Fruit fly (Drosophila melanogaster) whole organism, embryonic: Measurements from ENCODE around the gene CG2145.

ENCODE experiments used
- Bgb ChIP-seq: fragments of 200-800 bp; sonication (Bioruptor generic); IDR thresholded peaks from 2 replicates; pipeline ENCODE4 v1.3.6; 2022; ENCODE audit warnings: missing biosample characterization, missing genetic modification characterization; ENCODE audit not compliant: partially characterized antibody
- C15 ChIP-seq: fragments of 200-800 bp; sonication (Bioruptor generic); IDR thresholded peaks from 3 replicates; pipeline ENCODE4 v1.3.6; 2022; ENCODE audit warnings: missing biosample characterization, missing genetic modification characterization
- CG10654 ChIP-seq: fragments of 200-800 bp; sonication (Bioruptor generic); optimal IDR thresholded peaks from 2 replicates; lab custom pipeline; 2016; ENCODE audit warnings: missing biosample characterization, missing genetic modification characterization
- CG11247 ChIP-seq: fragments of 200-800 bp; sonication (Bioruptor generic); IDR thresholded peaks from 2 replicates; pipeline ENCODE4 v1.3.6; 2022; ENCODE audit warnings: missing biosample characterization, missing genetic modification characterization
- CG14860 ChIP-seq: fragments of 200-800 bp; sonication (Bioruptor generic); IDR thresholded peaks from 3 replicates; pipeline ENCODE4 v1.3.6; 2022; ENCODE audit warnings: missing biosample characterization, missing genetic modification characterization; ENCODE audit not compliant: partially characterized antibody
- CG15696 ChIP-seq: fragments of 200-800 bp; sonication (Bioruptor generic); optimal IDR thresholded peaks from 2 replicates; lab custom pipeline; 2019; ENCODE audit warnings: missing biosample characterization, mild to moderate bottlenecking, missing genetic modification characterization, moderate library complexity
- CG1647 ChIP-seq: fragments of 200-800 bp; sonication (Bioruptor generic); optimal IDR thresholded peaks from 3 replicates; lab custom pipeline; 2016; ENCODE audit warnings: missing biosample characterization, missing genetic modification characterization
- CG17328 ChIP-seq: fragments of 200-800 bp; sonication (Bioruptor generic); IDR thresholded peaks from 2 replicates; pipeline ENCODE4 v1.3.6; 2022; ENCODE audit warnings: missing biosample characterization, missing genetic modification characterization
- CG18599 ChIP-seq: fragments of 200-800 bp; sonication (Bioruptor generic); optimal IDR thresholded peaks from 3 replicates; lab custom pipeline; 2017; ENCODE audit warnings: missing biosample characterization, missing genetic modification characterization, mild to moderate bottlenecking, moderate library complexity, missing genetic modification reagents
- CG18619 ChIP-seq: fragments of 200-800 bp; sonication (Bioruptor generic); optimal IDR thresholded peaks from 3 replicates; lab custom pipeline; 2017; ENCODE audit warnings: missing biosample characterization, mild to moderate bottlenecking, missing genetic modification characterization
- CG30020 ChIP-seq: fragments of 200-800 bp; optimal IDR thresholded peaks from 2 replicates; lab custom pipeline; 2019; ENCODE audit warnings: missing biosample characterization, mild to moderate bottlenecking, missing genetic modification characterization, moderate library complexity
- CG34376 ChIP-seq: fragments of 200-800 bp; sonication (Bioruptor generic); optimal IDR thresholded peaks from 2 replicates; lab custom pipeline; 2018; ENCODE audit warnings: missing biosample characterization, mild to moderate bottlenecking, missing genetic modification characterization
- CG4328 ChIP-seq: fragments of 200-800 bp; sonication (Bioruptor generic); optimal IDR thresholded peaks from 3 replicates; lab custom pipeline; 2017; ENCODE audit warnings: missing biosample characterization, missing genetic modification reagents, missing genetic modification characterization
- CG4360 ChIP-seq: fragments of 200-800 bp; sonication (Bioruptor generic); IDR thresholded peaks from 2 replicates; pipeline ENCODE4 v1.3.6; 2022; ENCODE audit warnings: missing biosample characterization, missing genetic modification characterization
- CG4730 ChIP-seq: fragments of 200-800 bp; sonication (Bioruptor generic); IDR thresholded peaks from 2 replicates; pipeline ENCODE4 v1.3.6; 2022; ENCODE audit warnings: missing biosample characterization, missing genetic modification characterization
- CG6683 ChIP-seq: fragments of 200-800 bp; sonication (Bioruptor generic); optimal IDR thresholded peaks from 2 replicates; lab custom pipeline; 2017; ENCODE audit warnings: missing biosample characterization, mild to moderate bottlenecking, missing genetic modification characterization, missing genetic modification reagents
- CG8478 ChIP-seq: fragments of >200 bp; optimal IDR thresholded peaks from 2 replicates; lab custom pipeline; 2018
- E2f2 ChIP-seq: fragments of 200-800 bp; sonication (Bioruptor generic); IDR thresholded peaks from 2 replicates; pipeline ENCODE4 v1.3.6; 2022; ENCODE audit warnings: missing biosample characterization, missing genetic modification characterization
- Ets65A ChIP-seq: fragments of 200-800 bp; sonication (Bioruptor generic); peaks from one replicate; lab custom pipeline; 2016; ENCODE audit warnings: missing biosample characterization, missing genetic modification characterization
- Hmx ChIP-seq: fragments of 200-800 bp; sonication (Bioruptor generic); optimal IDR thresholded peaks from 2 replicates; lab custom pipeline; 2016; ENCODE audit warnings: missing biosample characterization, missing genetic modification characterization
- MBD-R2 ChIP-seq: fragments of 200-800 bp; sonication (Bioruptor generic); IDR thresholded peaks from 2 replicates; pipeline ENCODE4 v1.3.6; 2022; ENCODE audit warnings: missing biosample characterization, missing genetic modification characterization
- Ravus ChIP-seq: fragments of 200-800 bp; sonication (Bioruptor generic); IDR thresholded peaks from 2 replicates; pipeline ENCODE4 v1.3.6; 2022; ENCODE audit warnings: missing biosample characterization, missing genetic modification characterization
- Scr ChIP-seq: fragments of 200-800 bp; sonication (Bioruptor generic); IDR thresholded peaks from 2 replicates; pipeline ENCODE4 v1.3.6; 2022; ENCODE audit warnings: missing biosample characterization, missing genetic modification characterization; ENCODE audit not compliant: partially characterized antibody
- Sox100B ChIP-seq: fragments of 200-800 bp; sonication (Bioruptor generic); optimal IDR thresholded peaks from 3 replicates; lab custom pipeline; 2018; ENCODE audit warnings: missing biosample characterization, mild to moderate bottlenecking, missing genetic modification characterization
- Sry-β ChIP-seq: fragments of 200-800 bp; sonication (Bioruptor generic); optimal IDR thresholded peaks from 2 replicates; lab custom pipeline; 2018; ENCODE audit warnings: missing biosample characterization, mild to moderate bottlenecking, missing genetic modification characterization, moderate library complexity
- Stat92E ChIP-seq, 3 experiments: fragments of >200 bp in 2 of 3; fragments of 200-800 bp in 1 of 3; sonication (Bioruptor generic) in 1 of 3; optimal IDR thresholded peaks; 2 replicates each; lab custom pipeline; 2017 to 2019; ENCODE audit warnings: missing biosample characterization in 3 of 3, missing genetic modification characterization in 3 of 3, mild to moderate bottlenecking in 1 of 3, moderate library complexity in 1 of 3
- Trl ChIP-seq, 3 experiments: fragments of >200 bp in 2 of 3; fragments of 200-800 bp in 1 of 3; sonication (Bioruptor generic) in 1 of 3; optimal IDR thresholded peaks; 2 replicates in 1 of 3; 3 replicates in 2 of 3; lab custom pipeline; 2016 to 2017; ENCODE audit warnings: missing biosample characterization in 1 of 3, missing genetic modification characterization in 1 of 3
- Usf ChIP-seq: fragments of 200-800 bp; sonication (Bioruptor generic); optimal IDR thresholded peaks from 2 replicates; lab custom pipeline; 2017; ENCODE audit warnings: missing genotype, missing biosample characterization, missing genetic modification characterization
- chm ChIP-seq: fragments of 200-800 bp; sonication (Bioruptor generic); IDR thresholded peaks from 2 replicates; pipeline ENCODE4 v1.3.6; 2022; ENCODE audit warnings: missing biosample characterization, missing genetic modification characterization
- dati ChIP-seq: fragments of 200-800 bp; sonication (Bioruptor generic); IDR thresholded peaks from 2 replicates; pipeline ENCODE4 v1.3.6; 2022; ENCODE audit warnings: missing biosample characterization, missing genetic modification characterization
- ewg ChIP-seq: fragments of 200-800 bp; sonication (Bioruptor generic); optimal IDR thresholded peaks from 3 replicates; lab custom pipeline; 2017; ENCODE audit warnings: mild to moderate bottlenecking, missing biosample characterization, missing genetic modification reagents, missing genetic modification characterization
- gce ChIP-seq: fragments of 200-800 bp; sonication (Bioruptor generic); IDR thresholded peaks from 3 replicates; pipeline ENCODE4 v1.3.6; 2022; ENCODE audit warnings: missing biosample characterization, missing genetic modification characterization
- gcm2 ChIP-seq: fragments of 200-800 bp; sonication (Bioruptor generic); optimal IDR thresholded peaks from 2 replicates; lab custom pipeline; 2016; ENCODE audit warnings: missing biosample characterization, missing genetic modification characterization
- gsb-n ChIP-seq: fragments of 200-800 bp; sonication (Bioruptor generic); optimal IDR thresholded peaks from 3 replicates; lab custom pipeline; 2018; ENCODE audit warnings: missing biosample characterization, mild to moderate bottlenecking, missing genetic modification characterization
- h ChIP-seq: fragments of >200 bp; optimal IDR thresholded peaks from 2 replicates; lab custom pipeline; 2017
- hbn ChIP-seq: fragments of 200-800 bp; sonication (Bioruptor generic); IDR thresholded peaks from 2 replicates; pipeline ENCODE4 v1.3.6; 2022; ENCODE audit warnings: missing biosample characterization, missing genetic modification characterization; ENCODE audit not compliant: partially characterized antibody
- jumu ChIP-seq: fragments of 200-800 bp; sonication (Bioruptor generic); optimal IDR thresholded peaks from 3 replicates; lab custom pipeline; 2016; ENCODE audit warnings: missing biosample characterization, missing genetic modification characterization
- lilli ChIP-seq: fragments of 200-800 bp; sonication (Bioruptor generic); optimal IDR thresholded peaks from 3 replicates; lab custom pipeline; 2016; ENCODE audit warnings: missing biosample characterization, missing genetic modification characterization
- lmd ChIP-seq: fragments of 200-800 bp; sonication (Bioruptor generic); IDR thresholded peaks from 2 replicates; pipeline ENCODE4 v1.3.6; 2022; ENCODE audit warnings: missing biosample characterization, missing genetic modification characterization
- row ChIP-seq: fragments of 200-800 bp; sonication (Bioruptor generic); IDR thresholded peaks from 3 replicates; pipeline ENCODE4 v1.3.6; 2022; ENCODE audit warnings: missing biosample characterization, missing genetic modification characterization
- sens ChIP-seq: fragments of 200-800 bp; sonication (Bioruptor generic); peaks from one replicate; lab custom pipeline; 2016; ENCODE audit warnings: missing biosample characterization, missing genetic modification characterization
- sob ChIP-seq: fragments of 200-800 bp; sonication (Bioruptor generic); IDR thresholded peaks from 2 replicates; pipeline ENCODE4 v1.3.6; 2022; ENCODE audit warnings: missing biosample characterization, missing genetic modification characterization
- sqz ChIP-seq: fragments of 200-800 bp; sonication (Bioruptor generic); optimal IDR thresholded peaks from 3 replicates; lab custom pipeline; 2018; ENCODE audit warnings: missing biosample characterization, mild to moderate bottlenecking, missing genetic modification characterization
- stc ChIP-seq: fragments of 200-800 bp; sonication (Bioruptor generic); IDR thresholded peaks from 2 replicates; pipeline ENCODE4 v1.3.6; 2022; ENCODE audit warnings: missing biosample characterization, missing genetic modification characterization
- stwl ChIP-seq: fragments of 200-800 bp; sonication (Bioruptor generic); optimal IDR thresholded peaks from 3 replicates; lab custom pipeline; 2018; ENCODE audit warnings: missing biosample characterization, mild to moderate bottlenecking, missing genetic modification characterization, moderate library complexity
- wdn ChIP-seq: fragments of 200-800 bp; sonication (Bioruptor generic); IDR thresholded peaks from 2 replicates; pipeline ENCODE4 v1.3.6; 2022; ENCODE audit warnings: missing biosample characterization, missing genetic modification characterization
- zf30C ChIP-seq: fragments of 200-800 bp; sonication (Bioruptor generic); optimal IDR thresholded peaks from 3 replicates; lab custom pipeline; 2018; ENCODE audit warnings: missing biosample characterization, mild to moderate bottlenecking, missing genetic modification characterization

Gene CG2145

dm6 chrX:10905047-10905446 lies 22.2 kb upstream of the CG2145 start (continued):
- TF ChIP-seq CG6683 (GFP tag; lab: Kevin White, UChicago) = no peak
- TF ChIP-seq stwl = no peak
- TF ChIP-seq Hmx (GFP tag; lab: Kevin White, UChicago) = peak; percentile 35
- TF ChIP-seq sqz (GFP tag; lab: Kevin White, UChicago) = peak; percentile 52
- TF ChIP-seq wdn = peak; percentile 26; the same call in 1 of the 2 replicates
- TF ChIP-seq stc (GFP tag; lab: Robert Waterston, UW) = peak; percentile 16; the same call in 1 of the 2 replicates
- TF ChIP-seq CG18619 = peak; percentile 21
- no peak for TF ChIP-seq chm
- no peak for TF ChIP-seq h (lab: Kevin White, UChicago)
- TF ChIP-seq jumu (GFP tag; lab: Kevin White, UChicago) = peak; percentile 62

- TF ChIP-seq sens = peak; percentile 47
- TF ChIP-seq dati (GFP tag; lab: Robert Waterston, UW) = no peak
- peak; percentile 30 for TF ChIP-seq sqz (GFP tag; lab: Kevin White, UChicago)
Measured at dm6 chrX:10905467-10905866, 21.7 kb upstream of the CG2145 start, which contains the start of gene CG43901. Gene CG43901, plus strand, starts transcription at chrX:10905767.

DNA sequence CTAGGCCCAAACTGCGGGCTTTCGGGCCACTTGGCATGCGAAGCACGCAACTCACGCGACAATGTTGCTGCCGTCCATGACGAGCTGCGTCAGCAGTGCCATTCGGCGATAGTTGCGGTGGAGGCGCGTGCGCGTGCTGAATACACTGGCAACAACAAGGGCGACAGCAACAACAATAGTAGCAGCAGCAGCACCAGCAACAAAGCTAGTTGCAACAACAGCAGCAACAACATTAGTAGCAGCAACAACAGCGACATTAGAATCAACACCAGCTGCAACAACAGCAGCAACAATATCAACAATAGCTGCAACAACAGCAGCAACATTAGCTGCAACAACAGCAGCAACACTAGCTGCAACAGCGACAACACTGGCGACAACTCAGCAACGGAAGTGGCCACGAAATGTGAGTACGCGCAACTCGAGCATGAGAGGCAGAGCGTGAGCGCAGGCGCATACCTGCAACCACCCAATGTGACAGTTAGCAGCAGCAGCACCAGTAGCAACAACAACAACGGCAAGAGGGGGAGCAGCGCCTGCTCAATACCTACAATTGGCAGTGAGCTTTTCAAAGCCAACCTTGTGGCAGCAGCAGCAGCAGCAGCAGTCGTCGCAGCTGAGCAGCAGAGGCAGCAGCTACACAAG lies 20.9 kb upstream of the CG2145 start:
- TF ChIP-seq sens = no peak
- no peak for TF ChIP-seq CG18599 (GFP tag; lab: Kevin White, UChicago)
- no peak for TF ChIP-seq Sox100B (GFP tag; lab: Kevin White, UChicago)
- TF ChIP-seq lilli = no peak
- peak; percentile 67 for TF ChIP-seq CG4360 (GFP tag; lab: Robert Waterston, UW)
- TF ChIP-seq Scr (GFP tag; lab: Robert Waterston, UW) = peak; percentile 44; the same call in 1 of the 2 replicates
- peak; percentile 5 for TF ChIP-seq zf30C (GFP tag; lab: Kevin White, UChicago)
- no peak for TF ChIP-seq E2f2 (GFP tag; lab: Robert Waterston, UW)
- TF ChIP-seq Usf (GFP tag; lab: Kevin White, UChicago) = no peak
- TF ChIP-seq Ets65A (GFP tag; lab: Kevin White, UChicago) = no peak
- TF ChIP-seq Bgb = peak; percentile 49; the same call in 1 of the 2 replicates
- TF ChIP-seq CG15696 (tag; lab: Kevin White, UChicago) = no peak
- no peak for TF ChIP-seq Ravus
- TF ChIP-seq Sry-β (GFP tag; lab: Kevin White, UChicago) = peak; percentile 55
- TF ChIP-seq row = peak; percentile 40; the same call in 2 of the 3 replicates
- no peak for TF ChIP-seq sob (GFP tag; lab: Robert Waterston, UW)
- no peak for TF ChIP-seq CG4328
- peak; percentile 15 for TF ChIP-seq CG34376 (GFP tag; lab: Kevin White, UChicago)
- TF ChIP-seq CG30020 (tag; lab: Kevin White, UChicago) = no peak
- no peak for TF ChIP-seq gsb-n (tag; lab: Kevin White, UChicago)
- TF ChIP-seq CG11247 (GFP tag; lab: Robert Waterston, UW) = no peak
- no peak for TF ChIP-seq stc (GFP tag; lab: Robert Waterston, UW)
- 0 out of 3 replicates have a peak, but pooled peaks have one; percentile 16 for TF ChIP-seq CG14860 (GFP tag; lab: Robert Waterston, UW)
- TF ChIP-seq MBD-R2 (GFP tag; lab: Robert Waterston, UW) = 0 out of 2 replicates have a peak, but pooled peaks have one; percentile 16
- TF ChIP-seq CG8478 = peak; percentile 72
- TF ChIP-seq CG17328 (GFP tag; lab: Robert Waterston, UW) = no peak
- peak; percentile 99 for TF ChIP-seq ewg (GFP tag; lab: Kevin White, UChicago)
- no peak for TF ChIP-seq CG1647 (GFP tag; lab: Kevin White, UChicago)
- no peak for TF ChIP-seq gcm2 (GFP tag; lab: Kevin White, UChicago)
- no peak for TF ChIP-seq CG10654
- TF ChIP-seq Stat92E (GFP tag; optimal IDR thresholded peaks at IDR 0.05; lab: Kevin White, UChicago) = no peak
- TF ChIP-seq lmd (GFP tag; lab: Robert Waterston, UW) = no peak
- TF ChIP-seq CG4730 (GFP tag; lab: Robert Waterston, UW) = no peak
- TF ChIP-seq C15 (GFP tag; lab: Robert Waterston, UW) = no peak
- no peak for TF ChIP-seq gce (GFP tag; lab: Robert Waterston, UW)
- peak in 1 of 2 experiments; percentile 22 for TF ChIP-seq Trl (optimal IDR thresholded peaks at IDR 0.05; lab: Kevin White, UChicago)
- TF ChIP-seq Trl (GFP tag; optimal IDR thresholded peaks at IDR 0.05; lab: Kevin White, UChicago) = no peak
- TF ChIP-seq hbn (GFP tag; lab: Robert Waterston, UW) = peak; percentile 18; the same call in 1 of the 2 replicates
